Worm (Caenorhabditis elegans): Measurements from ENCODE around the gene F59E12.1.
A peak's percentile ranks its signal among the peaks of the same experiment; 100 is the strongest.

The F59E12.1 gene

DNA sequence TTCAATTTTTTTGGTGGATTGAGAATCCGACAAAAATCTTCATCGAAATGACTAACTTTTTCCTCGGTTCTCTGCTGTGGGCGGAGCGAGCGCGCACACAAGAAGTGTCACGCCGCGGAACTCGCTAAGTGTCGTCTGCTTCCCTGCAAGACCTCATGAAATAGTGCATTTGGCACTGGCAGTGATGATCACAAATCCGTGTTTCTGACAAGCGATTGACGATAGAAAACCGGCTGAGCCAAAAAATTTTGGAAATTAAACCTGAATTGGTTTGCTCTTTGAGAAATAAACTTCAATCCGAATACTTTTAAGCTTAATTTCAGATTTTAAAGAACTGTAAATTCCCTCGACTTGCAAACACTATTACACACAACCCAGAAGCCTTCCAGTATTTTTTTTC lies 47.2 kb downstream of the F59E12.1 start:
- TF ChIP-seq med-1 (GFP tag; optimal IDR thresholded peaks at IDR 0.05; ENCODE audit: insufficient read depth) (no peak), ref-1 (GFP tag; conservative IDR thresholded peaks at IDR 0.05) (no peak), tab-1 (GFP tag; IDR thresholded peaks at IDR 0.05) (no peak), T22C8.4 (GFP tag; IDR thresholded peaks at IDR 0.05) (no peak), klf-2 (GFP tag; conservative IDR thresholded peaks at IDR 0.05) (no peak), cog-1 (tag; optimal IDR thresholded peaks at IDR 0.05) (no peak), ztf-23 (GFP tag; IDR thresholded peaks at IDR 0.05) (no peak), ztf-29 (GFP tag; IDR thresholded peaks at IDR 0.05) (no peak), flt-1 (GFP tag; IDR thresholded peaks at IDR 0.05) (no peak)

DNA sequence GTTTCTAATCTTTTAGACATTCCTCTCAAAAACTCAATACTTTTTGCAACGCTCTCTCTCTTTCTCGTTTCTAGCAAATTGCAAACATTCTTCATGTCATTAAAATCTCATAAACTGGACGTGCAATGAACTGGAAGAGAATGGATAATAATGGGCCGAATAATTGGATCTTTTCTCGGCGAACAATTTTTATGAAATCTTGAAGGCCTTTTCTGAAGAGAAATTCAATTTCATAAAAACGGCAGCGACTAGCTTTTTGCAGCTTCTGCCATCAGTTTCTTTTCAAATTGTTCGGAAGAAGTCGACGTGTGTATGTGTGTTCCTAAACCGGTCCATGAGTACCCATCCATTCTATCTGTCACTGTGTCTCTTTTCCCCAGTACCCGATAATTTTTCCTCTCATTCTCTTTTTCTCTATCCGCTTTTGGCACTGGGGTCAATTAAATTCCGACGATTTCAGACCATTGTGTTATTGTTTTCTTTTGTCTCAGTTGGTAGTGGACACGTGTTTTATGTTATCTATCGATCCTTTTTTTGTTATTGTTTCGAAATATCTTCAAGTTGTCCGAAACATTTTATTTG lies 48.4 kb downstream of the F59E12.1 start:
- 0 out of 2 replicates have a peak, but pooled peaks have one; percentile 11 for TF ChIP-seq ztf-23 (GFP tag; IDR thresholded peaks at IDR 0.05)
- TF ChIP-seq tab-1 (GFP tag; IDR thresholded peaks at IDR 0.05) = no peak

- TF ChIP-seq klf-2 (GFP tag; conservative IDR thresholded peaks at IDR 0.05) (no peak), flt-1 (GFP tag; IDR thresholded peaks at IDR 0.05) (no peak), ztf-29 (GFP tag; IDR thresholded peaks at IDR 0.05) (no peak), ztf-23 (GFP tag; IDR thresholded peaks at IDR 0.05) (no peak)
Measured at ce11 chrII:5704479-5704878, 50.2 kb downstream of the F59E12.1 start.

All from whole organism, midembryonic.